Worm (Caenorhabditis elegans) whole organism, young adult: ENCODE data around the gene ZK930.7.

Experiments
- F33H1.4 ChIP-seq: fragments of 200-800 bp; sonication (Bioruptor generic); IDR thresholded peaks from 2 replicates; pipeline ENCODE4 v1.3.6; 2022; ENCODE audit warnings: missing genetic modification reagents, missing genetic modification characterization, missing compliant biosample characterization
- F37B4.10 ChIP-seq: fragments of 200-800 bp; sonication (Bioruptor generic); IDR thresholded peaks from 2 replicates; pipeline ENCODE4 v1.3.6; 2022; ENCODE audit warnings: missing genetic modification characterization, missing compliant biosample characterization
- F39B2.1 ChIP-seq: fragments of 200-800 bp; sonication (Bioruptor generic); IDR thresholded peaks from 2 replicates; pipeline ENCODE4 v1.3.6; 2022; ENCODE audit warnings: missing genetic modification reagents, missing genetic modification characterization, missing compliant biosample characterization
- F52B5.7 ChIP-seq: sonication (generic microtip); optimal IDR thresholded peaks from 2 replicates; lab custom pipeline; 2016; ENCODE audit warnings: mild to moderate bottlenecking, missing genetic modification characterization, missing compliant biosample characterization
- T07F8.4 ChIP-seq: sonication (generic microtip); optimal IDR thresholded peaks from 2 replicates; lab custom pipeline; 2016; ENCODE audit warnings: mild to moderate bottlenecking, missing genetic modification characterization, moderate library complexity, missing compliant biosample characterization
- Y53F4B.3 ChIP-seq: fragments of 200-800 bp; sonication (Bioruptor generic); IDR thresholded peaks from 2 replicates; pipeline ENCODE4 v1.3.6; 2022; ENCODE audit warnings: missing genetic modification reagents, missing genetic modification characterization, missing compliant biosample characterization
- Y53G8AR.9 ChIP-seq: fragments of 200-800 bp; sonication (Bioruptor generic); conservative IDR thresholded peaks from 2 replicates; pipeline ENCODE4 v1.3.6; 2022; ENCODE audit warnings: missing genetic modification reagents, missing genetic modification characterization, missing compliant biosample characterization
- Y67H2A.10 ChIP-seq: fragments of 200-800 bp; sonication (Bioruptor generic); conservative IDR thresholded peaks from 2 replicates; pipeline ENCODE4 v1.3.6; 2022; ENCODE audit warnings: missing genetic modification reagents, missing genetic modification characterization, missing compliant biosample characterization
- ama-1 ChIP-seq, 3 experiments: fragments of 150-350 bp in 1 of 3; sonication (generic microtip) in 2 of 3; optimal IDR thresholded peaks; 2 replicates each; lab custom pipeline; 2014 to 2018; ENCODE audit warnings: missing biosample characterization in 2 of 3, missing genetic modification characterization in 2 of 3, missing genetic modification reagents in 2 of 3
- atf-7 ChIP-seq: sonication (generic microtip); optimal IDR thresholded peaks from 2 replicates; lab custom pipeline; 2017; ENCODE audit warnings: mild to moderate bottlenecking, missing genetic modification characterization, missing compliant biosample characterization
- athp-1 ChIP-seq: sonication (generic microtip); optimal IDR thresholded peaks from 2 replicates; lab custom pipeline; 2017; ENCODE audit warnings: mild to moderate bottlenecking, missing genetic modification characterization, missing compliant biosample characterization
- attf-5 ChIP-seq: fragments of 200-800 bp; sonication (Bioruptor generic); optimal IDR thresholded peaks from 2 replicates; lab custom pipeline; 2018; ENCODE audit warnings: mild to moderate bottlenecking, missing genetic modification characterization, missing compliant biosample characterization
- attf-6 ChIP-seq: fragments of 200-800 bp; sonication (Bioruptor generic); IDR thresholded peaks from 2 replicates; pipeline ENCODE4 v1.3.6; 2022; ENCODE audit warnings: missing genetic modification reagents, missing genetic modification characterization, missing compliant biosample characterization
- ceh-40 ChIP-seq: fragments of 200-800 bp; sonication (Bioruptor generic); IDR thresholded peaks from 2 replicates; pipeline ENCODE4 v1.3.6; 2022; ENCODE audit warnings: missing genetic modification characterization, missing compliant biosample characterization
- ceh-58 ChIP-seq: fragments of 200-800 bp; sonication (Bioruptor generic); IDR thresholded peaks from 2 replicates; pipeline ENCODE4 v1.3.6; 2022; ENCODE audit warnings: missing genetic modification characterization, missing compliant biosample characterization
- ceh-79 ChIP-seq: sonication (generic microtip); optimal IDR thresholded peaks from 2 replicates; lab custom pipeline; 2017; ENCODE audit warnings: mild to moderate bottlenecking, missing genetic modification characterization, missing compliant biosample characterization
- die-1 ChIP-seq: sonication (generic microtip); optimal IDR thresholded peaks from 2 replicates; lab custom pipeline; 2016; ENCODE audit warnings: missing genotype, mild to moderate bottlenecking, missing genetic modification characterization, missing compliant biosample characterization
- dpl-1 ChIP-seq: fragments of 150-350 bp; optimal IDR thresholded peaks from 2 replicates; lab custom pipeline; 2014; ENCODE audit warnings: missing biosample characterization, missing genetic modification reagents, missing genetic modification characterization
- efl-1 ChIP-seq: fragments of 150-350 bp; optimal IDR thresholded peaks from 2 replicates; lab custom pipeline; 2014; ENCODE audit warnings: missing biosample characterization, missing genetic modification reagents, missing genetic modification characterization
- egl-18 ChIP-seq: fragments of 200-800 bp; sonication (Bioruptor generic); IDR thresholded peaks from 2 replicates; pipeline ENCODE4 v1.3.6; 2022; ENCODE audit warnings: missing genetic modification reagents, missing genetic modification characterization, missing compliant biosample characterization
- ekl-4 ChIP-seq: fragments of 200-800 bp; sonication (Bioruptor generic); IDR thresholded peaks from 2 replicates; pipeline ENCODE4 v1.3.6; 2022; ENCODE audit warnings: missing genetic modification reagents, missing genetic modification characterization, missing compliant biosample characterization
- him-1 ChIP-seq: sonication (generic microtip); optimal IDR thresholded peaks from 2 replicates; lab custom pipeline; 2016; ENCODE audit warnings: missing genotype, missing genetic modification reagents, missing genetic modification characterization, missing compliant biosample characterization
- hlh-26 ChIP-seq: fragments of 200-800 bp; sonication (Bioruptor generic); conservative IDR thresholded peaks from 2 replicates; pipeline ENCODE4 v1.3.6; 2022; ENCODE audit warnings: missing genetic modification reagents, missing genetic modification characterization, missing compliant biosample characterization
- hmg-1.2 ChIP-seq: fragments of 200-800 bp; sonication (Bioruptor generic); IDR thresholded peaks from 2 replicates; pipeline ENCODE4 v1.3.6; 2022; ENCODE audit warnings: missing genetic modification reagents, missing genetic modification characterization, missing compliant biosample characterization
- hrde-1 ChIP-seq: sonication (generic microtip); optimal IDR thresholded peaks from 2 replicates; lab custom pipeline; 2016; ENCODE audit warnings: missing genetic modification characterization, mild to moderate bottlenecking, missing compliant biosample characterization, moderate library complexity, missing genotype, missing genetic modification reagents, borderline replicate concordance
- hsf-1 ChIP-seq: fragments of 200-800 bp; sonication (Bioruptor generic); IDR thresholded peaks from 2 replicates; pipeline ENCODE4 v1.3.6; 2022; ENCODE audit warnings: missing genetic modification reagents, missing genetic modification characterization, missing compliant biosample characterization
- lin-26 ChIP-seq: fragments of 200-800 bp; sonication (Bioruptor generic); IDR thresholded peaks from 2 replicates; pipeline ENCODE4 v1.3.6; 2022; ENCODE audit warnings: missing genetic modification reagents, missing genetic modification characterization, missing compliant biosample characterization
- lsy-27 ChIP-seq: sonication (generic microtip); optimal IDR thresholded peaks from 2 replicates; lab custom pipeline; 2017; ENCODE audit warnings: missing genetic modification characterization, mild to moderate bottlenecking, missing compliant biosample characterization, antibody characterized with exemption, missing genotype, borderline replicate concordance; ENCODE audit not compliant: insufficient read depth
- madf-3 ChIP-seq: fragments of 200-800 bp; sonication (Bioruptor generic); IDR thresholded peaks from 2 replicates; pipeline ENCODE4 v1.3.6; 2022; ENCODE audit warnings: missing genetic modification reagents, missing genetic modification characterization, missing compliant biosample characterization
- madf-6 ChIP-seq: fragments of 200-800 bp; sonication (Bioruptor generic); IDR thresholded peaks from 2 replicates; pipeline ENCODE4 v1.3.6; 2022; ENCODE audit warnings: missing genetic modification reagents, missing genetic modification characterization, missing compliant biosample characterization
- mxl-1 ChIP-seq: sonication (generic microtip); optimal IDR thresholded peaks from 2 replicates; lab custom pipeline; 2016; ENCODE audit warnings: missing genetic modification characterization, missing compliant biosample characterization
- nfya-2 ChIP-seq: fragments of 200-800 bp; sonication (Bioruptor generic); IDR thresholded peaks from 2 replicates; pipeline ENCODE4 v1.3.6; 2022; ENCODE audit warnings: missing genetic modification reagents, missing genetic modification characterization, missing compliant biosample characterization
- nfyb-1 ChIP-seq: fragments of 200-800 bp; sonication (Bioruptor generic); IDR thresholded peaks from 2 replicates; pipeline ENCODE4 v1.3.6; 2022; ENCODE audit warnings: missing genetic modification reagents, missing genetic modification characterization, missing compliant biosample characterization
- nhr-120 ChIP-seq: fragments of 200-800 bp; sonication (Bioruptor generic); IDR thresholded peaks from 2 replicates; pipeline ENCODE4 v1.3.6; 2022; ENCODE audit warnings: missing genetic modification characterization, missing compliant biosample characterization
- nhr-27 ChIP-seq: fragments of 200-800 bp; sonication (Bioruptor generic); optimal IDR thresholded peaks from 2 replicates; lab custom pipeline; 2018; ENCODE audit warnings: mild to moderate bottlenecking, missing genetic modification characterization, moderate library complexity, missing compliant biosample characterization
- nhr-80 ChIP-seq: sonication (generic microtip); optimal IDR thresholded peaks from 2 replicates; lab custom pipeline; 2016; ENCODE audit warnings: missing genetic modification characterization, missing compliant biosample characterization
- repo-1 ChIP-seq: sonication (generic microtip); optimal IDR thresholded peaks from 2 replicates; lab custom pipeline; 2017; ENCODE audit warnings: mild to moderate bottlenecking, missing genetic modification characterization, missing compliant biosample characterization
- sdz-38 ChIP-seq: sonication (generic microtip); optimal IDR thresholded peaks from 2 replicates; lab custom pipeline; 2016; ENCODE audit warnings: missing genotype, missing genetic modification characterization, missing compliant biosample characterization
- snpc-1.1 ChIP-seq: sonication (generic microtip); optimal IDR thresholded peaks from 2 replicates; lab custom pipeline; 2017; ENCODE audit warnings: missing genetic modification characterization, mild to moderate bottlenecking, missing compliant biosample characterization, antibody characterized with exemption, moderate library complexity, missing genotype, missing genetic modification reagents; ENCODE audit not compliant: insufficient read depth
- somi-1 ChIP-seq: fragments of 200-800 bp; sonication (Bioruptor generic); optimal IDR thresholded peaks from 2 replicates; lab custom pipeline; 2018; ENCODE audit warnings: mild to moderate bottlenecking, missing genetic modification characterization, missing compliant biosample characterization
- tbp1 ChIP-seq: fragments of 200-800 bp; sonication (Bioruptor generic); optimal IDR thresholded peaks from 2 replicates; lab custom pipeline; 2018; ENCODE audit warnings: mild to moderate bottlenecking, missing genetic modification characterization, missing compliant biosample characterization
- tbx-9 ChIP-seq: sonication (generic microtip); optimal IDR thresholded peaks from 2 replicates; lab custom pipeline; 2016; ENCODE audit warnings: borderline replicate concordance, missing genetic modification characterization, inconsistent platforms, missing compliant biosample characterization
- xnd-1 ChIP-seq: sonication (generic microtip); optimal IDR thresholded peaks from 2 replicates; lab custom pipeline; 2016; ENCODE audit warnings: missing genotype, missing genetic modification reagents, missing genetic modification characterization, missing compliant biosample characterization
- zfh-2 ChIP-seq: fragments of 200-800 bp; sonication (Bioruptor generic); conservative IDR thresholded peaks from 2 replicates; pipeline ENCODE4 v1.3.6; 2022; ENCODE audit warnings: missing genetic modification reagents, missing genetic modification characterization, missing compliant biosample characterization
- ztf-25 ChIP-seq: fragments of 200-800 bp; sonication (Bioruptor generic); IDR thresholded peaks from 2 replicates; pipeline ENCODE4 v1.3.6; 2022; ENCODE audit warnings: missing genetic modification reagents, missing genetic modification characterization, missing compliant biosample characterization
- ztf-28 ChIP-seq: fragments of 200-800 bp; sonication (Bioruptor generic); IDR thresholded peaks from 2 replicates; pipeline ENCODE4 v1.3.6; 2022; ENCODE audit warnings: missing genetic modification reagents, missing genetic modification characterization, missing compliant biosample characterization

ZK930.7 gene

DNA sequence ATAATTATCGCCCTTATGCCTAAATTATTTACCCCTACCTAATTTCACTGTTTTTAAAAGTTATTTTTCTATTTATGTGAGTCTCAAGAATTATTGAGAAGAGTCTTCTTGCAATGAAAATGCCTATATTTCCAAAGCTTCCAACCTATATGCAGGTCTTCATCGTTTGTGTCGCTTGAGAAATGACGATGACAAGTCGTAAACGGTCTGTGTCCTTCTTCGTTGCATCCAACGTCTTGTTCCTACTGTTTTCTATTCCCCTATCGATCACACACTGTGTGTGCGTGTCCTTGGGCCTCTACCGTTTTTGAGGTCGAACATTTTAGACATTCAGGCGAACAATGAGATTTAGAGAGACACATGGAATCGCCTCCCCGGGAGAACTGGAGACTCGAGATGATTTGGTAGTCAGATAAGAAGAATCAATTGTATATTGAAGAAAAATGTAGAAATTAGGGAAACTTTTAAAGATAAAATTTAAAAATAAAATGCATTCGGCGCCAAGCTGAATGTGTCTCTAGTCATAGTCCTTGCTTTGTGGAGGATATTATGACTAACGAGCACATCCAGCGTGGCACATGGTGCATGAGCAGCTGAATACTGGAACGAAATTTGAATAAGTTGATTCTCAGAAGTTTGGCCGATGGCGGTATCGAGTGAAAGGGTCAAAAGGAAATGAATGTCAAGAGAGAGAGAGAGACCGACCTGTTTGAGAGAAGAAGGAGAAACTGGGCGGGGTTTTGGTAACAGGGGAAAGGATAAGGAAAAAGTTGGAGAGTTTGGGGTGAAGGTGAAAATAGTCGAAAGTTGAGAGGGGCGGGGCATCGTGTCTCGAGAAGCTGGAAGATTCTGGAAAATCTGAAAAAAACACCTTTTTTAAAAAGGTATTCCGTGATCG lies 33.7 kb upstream of the ZK930.7 start (continued):
- TF ChIP-seq nfya-2 (GFP tag; lab: Robert Waterston, UW) (peak; percentile 91), xnd-1 (tag; lab: Kevin White, UChicago) (peak; percentile 44), hlh-26 (GFP tag; lab: Robert Waterston, UW) (no peak), ztf-28 (GFP tag; lab: Robert Waterston, UW) (no peak), ceh-40 (peak; percentile 27; the same call in 1 of the 2 replicates), F39B2.1 (GFP tag; lab: Robert Waterston, UW) (0 out of 2 replicates have a peak, but pooled peaks have one; percentile 32), hsf-1 (peak; percentile 78), hrde-1 (tag; lab: Kevin White, UChicago) (peak; percentile 97), him-1 (tag; lab: Kevin White, UChicago) (peak; percentile 68), tbp1 (GFP tag; lab: Kevin White, UChicago) (peak; percentile 50), attf-6 (peak; percentile 61; the same call in 1 of the 2 replicates), madf-6 (GFP tag; lab: Robert Waterston, UW) (peak; percentile 85), lsy-27 (no peak), ceh-58 (GFP tag; lab: Robert Waterston, UW) (0 out of 2 replicates have a peak, but pooled peaks have one; percentile 33), Y53G8AR.9 (peak; percentile 89), athp-1 (peak; percentile 86), repo-1 (tag; lab: Kevin White, UChicago) (peak; percentile 21), lin-26 (GFP tag; lab: Robert Waterston, UW) (peak; percentile 80), ceh-79 (tag; lab: Kevin White, UChicago) (peak; percentile 11), nhr-27 (tag; lab: Kevin White, UChicago) (peak; percentile 65), efl-1 (peak; percentile 44), zfh-2 (GFP tag; lab: Robert Waterston, UW) (no peak), sdz-38 (tag; lab: Kevin White, UChicago) (no peak), nhr-120 (GFP tag; lab: Robert Waterston, UW) (no peak; the same call in 1 of the 2 replicates), snpc-1.1 (tag; lab: Kevin White, UChicago) (no peak), attf-5 (GFP tag; lab: Kevin White, UChicago) (peak; percentile 39), Y53F4B.3 (GFP tag; lab: Robert Waterston, UW) (no peak), hmg-1.2 (peak; percentile 42; the same call in 1 of the 2 replicates), ztf-25 (GFP tag; lab: Robert Waterston, UW) (no peak; the same call in 1 of the 2 replicates), F52B5.7 (peak; percentile 88), T07F8.4 (no peak), ekl-4 (GFP tag; lab: Robert Waterston, UW) (peak; percentile 67), ama-1 (optimal IDR thresholded peaks at IDR 0.05; lab: Kevin White, UChicago) (no peak), ama-1 (GFP tag; optimal IDR thresholded peaks at IDR 0.05; lab: Kevin White, UChicago) (peak in 1 of 2 experiments; percentile 93), nhr-80 (tag; lab: Kevin White, UChicago) (no peak), nfyb-1 (GFP tag; lab: Robert Waterston, UW) (peak; percentile 85), Y67H2A.10 (no peak), F33H1.4 (GFP tag; lab: Robert Waterston, UW) (peak; percentile 48), tbx-9 (tag; lab: Kevin White, UChicago) (no peak), madf-3 (GFP tag; lab: Robert Waterston, UW) (peak; percentile 77; the same call in 1 of the 2 replicates), die-1 (tag; lab: Kevin White, UChicago) (peak; percentile 50), dpl-1 (GFP tag; lab: Kevin White, UChicago) (no peak), F37B4.10 (GFP tag; lab: Robert Waterston, UW) (no peak), egl-18 (GFP tag; lab: Robert Waterston, UW) (0 out of 2 replicates have a peak, but pooled peaks have one; percentile 18), mxl-1 (tag; lab: Kevin White, UChicago) (peak; percentile 34), atf-7 (peak; percentile 35), somi-1 (GFP tag; lab: Kevin White, UChicago) (no peak)
